Fruit fly (Drosophila melanogaster) whole organism, pupa: ENCODE data around the gene swa.
A peak's percentile ranks its signal among the peaks of the same experiment; 100 is the strongest.

Source experiments
- CG10348 ChIP-seq: fragments of 200-800 bp; sonication (Bioruptor generic); IDR thresholded peaks from 2 replicates; pipeline ENCODE4 v1.3.6; 2022; ENCODE audit warnings: missing biosample characterization, missing genetic modification characterization
- CG12605 ChIP-seq: fragments of 200-800 bp; sonication (Bioruptor generic); IDR thresholded peaks from 2 replicates; pipeline ENCODE4 v1.3.6; 2022; ENCODE audit warnings: missing biosample characterization, missing genetic modification characterization
- CG13204 ChIP-seq: fragments of 200-800 bp; sonication (Bioruptor generic); optimal IDR thresholded peaks from 2 replicates; lab custom pipeline; 2018; ENCODE audit warnings: missing biosample characterization, mild to moderate bottlenecking, missing genetic modification characterization, moderate library complexity
- CG14655 ChIP-seq: fragments of 200-800 bp; sonication (Bioruptor generic); optimal IDR thresholded peaks from 3 replicates; lab custom pipeline; 2017; ENCODE audit warnings: mild to moderate bottlenecking, missing biosample characterization, missing genetic modification reagents, missing genetic modification characterization
- CG15710 ChIP-seq: fragments of 200-800 bp; sonication (Bioruptor generic); optimal IDR thresholded peaks from 2 replicates; lab custom pipeline; 2018; ENCODE audit warnings: missing biosample characterization, mild to moderate bottlenecking, missing genetic modification characterization, moderate library complexity
- CG17806 ChIP-seq: fragments of 200-800 bp; sonication (Bioruptor generic); optimal IDR thresholded peaks from 2 replicates; lab custom pipeline; 2018; ENCODE audit warnings: missing biosample characterization, mild to moderate bottlenecking, missing genetic modification characterization, moderate library complexity
- CG32121 ChIP-seq: fragments of 200-800 bp; sonication (Bioruptor generic); IDR thresholded peaks from 2 replicates; pipeline ENCODE4 v1.3.6; 2022; ENCODE audit warnings: missing biosample characterization, missing genetic modification characterization
- CG34367 ChIP-seq: fragments of 200-800 bp; sonication (Bioruptor generic); optimal IDR thresholded peaks from 2 replicates; lab custom pipeline; 2018; ENCODE audit warnings: missing biosample characterization, mild to moderate bottlenecking, missing genetic modification characterization
- CG4496 ChIP-seq: fragments of 200-800 bp; sonication (Bioruptor generic); IDR thresholded peaks from 3 replicates; pipeline ENCODE4 v1.3.6; 2022; ENCODE audit warnings: missing biosample characterization, missing genetic modification characterization
- CG8159 ChIP-seq: fragments of 200-800 bp; sonication (Bioruptor generic); optimal IDR thresholded peaks from 3 replicates; lab custom pipeline; 2018; ENCODE audit warnings: missing biosample characterization, mild to moderate bottlenecking, missing genetic modification characterization, moderate library complexity
- CG8301 ChIP-seq: fragments of 200-800 bp; sonication (Bioruptor generic); optimal IDR thresholded peaks from 2 replicates; lab custom pipeline; 2018; ENCODE audit warnings: missing biosample characterization, mild to moderate bottlenecking, missing genetic modification characterization
- CG9948 ChIP-seq: fragments of 200-800 bp; sonication (Bioruptor generic); optimal IDR thresholded peaks from 2 replicates; lab custom pipeline; 2018; ENCODE audit warnings: missing biosample characterization, mild to moderate bottlenecking, missing genetic modification characterization, moderate library complexity
- D1 ChIP-seq: fragments of 200-800 bp; sonication (Bioruptor generic); optimal IDR thresholded peaks from 2 replicates; lab custom pipeline; 2018; ENCODE audit warnings: missing biosample characterization, mild to moderate bottlenecking, missing genetic modification characterization, moderate library complexity
- EcR ChIP-seq: fragments of 200-800 bp; sonication (Bioruptor generic); optimal IDR thresholded peaks from 3 replicates; lab custom pipeline; 2019; ENCODE audit warnings: missing biosample characterization, missing genetic modification characterization, mild to moderate bottlenecking, moderate library complexity, missing genetic modification reagents
- Ets98B ChIP-seq: fragments of 200-800 bp; sonication (Bioruptor generic); IDR thresholded peaks from 2 replicates; pipeline ENCODE4 v1.3.6; 2022; ENCODE audit warnings: missing biosample characterization, missing genetic modification characterization
- Pif1A ChIP-seq: fragments of 200-800 bp; sonication (Bioruptor generic); optimal IDR thresholded peaks from 3 replicates; lab custom pipeline; 2016; ENCODE audit warnings: missing biosample characterization, missing genetic modification characterization
- Pif1B ChIP-seq: fragments of 200-800 bp; sonication (Bioruptor generic); optimal IDR thresholded peaks from 3 replicates; lab custom pipeline; 2016; ENCODE audit warnings: missing biosample characterization, missing genetic modification characterization
- Snoo ChIP-seq: fragments of 200-800 bp; sonication (Bioruptor generic); optimal IDR thresholded peaks from 3 replicates; lab custom pipeline; 2017; ENCODE audit warnings: missing biosample characterization, mild to moderate bottlenecking, missing genetic modification characterization, inconsistent platforms
- fd96Ca ChIP-seq: fragments of 200-800 bp; sonication (Bioruptor generic); IDR thresholded peaks from 3 replicates; pipeline ENCODE4 v1.3.6; 2022; ENCODE audit warnings: missing biosample characterization, missing genetic modification characterization
- gl ChIP-seq: fragments of 200-800 bp; sonication (Bioruptor generic); optimal IDR thresholded peaks from 2 replicates; lab custom pipeline; 2018; ENCODE audit warnings: missing biosample characterization, mild to moderate bottlenecking, missing genetic modification characterization
- rn ChIP-seq: fragments of 200-800 bp; sonication (Bioruptor generic); IDR thresholded peaks from 2 replicates; pipeline ENCODE4 v1.3.6; 2022; ENCODE audit warnings: missing biosample characterization, missing genetic modification characterization

The swa gene

DNA sequence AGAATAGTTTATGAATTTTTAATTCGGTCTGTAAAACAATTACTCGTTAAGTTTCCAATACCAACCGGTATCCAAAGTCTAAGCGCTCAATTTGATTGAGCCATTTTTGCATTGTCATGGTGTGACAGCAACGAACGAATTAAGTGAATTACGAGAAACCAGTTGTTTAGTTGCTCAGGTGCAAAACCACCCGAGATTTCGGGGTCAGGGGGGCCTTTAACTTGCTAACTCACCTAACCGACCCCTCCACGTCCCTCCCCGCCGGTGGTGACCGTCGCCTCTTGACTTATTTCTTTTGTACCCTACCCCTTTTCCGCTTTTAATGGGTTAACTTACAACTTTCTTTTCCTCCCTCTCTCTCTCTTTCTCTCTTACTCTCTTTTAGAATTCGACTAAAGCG, 23.8 kb downstream of the swa start:
- TF ChIP-seq CG17806 (tag; lab: Kevin White, UChicago) (no peak), CG8159 (tag; lab: Kevin White, UChicago) (no peak), fd96Ca (GFP tag; lab: Robert Waterston, UW) (no peak), EcR (GFP tag; lab: Kevin White, UChicago) (peak; percentile 1)

DNA sequence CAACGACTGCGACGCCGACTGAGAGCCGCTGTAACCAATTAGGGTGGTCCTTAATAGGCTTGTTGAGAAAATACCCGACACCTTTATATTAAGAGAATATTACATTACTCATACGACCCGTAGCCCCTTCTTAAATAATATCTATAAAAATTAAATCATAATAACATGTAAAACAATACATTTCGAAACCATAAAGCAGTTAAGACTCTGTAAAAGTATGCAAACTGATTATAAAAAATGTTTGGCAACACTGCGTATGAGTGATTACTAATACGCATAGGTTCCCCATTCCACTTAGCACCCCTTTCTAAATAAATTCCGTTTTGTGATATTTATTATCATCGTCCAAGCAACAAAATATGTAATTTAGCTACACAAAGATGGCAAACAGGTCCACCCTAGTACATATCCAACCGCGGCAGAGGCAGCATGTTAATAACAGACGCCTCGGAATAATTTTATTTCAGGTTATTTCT, 24.9 kb downstream of the swa start:
- TF ChIP-seq EcR (GFP tag; lab: Kevin White, UChicago) = no peak
- peak; percentile 41; the same call in 1 of the 2 replicates for TF ChIP-seq rn (GFP tag; lab: Robert Waterston, UW)
- peak; percentile 66 for TF ChIP-seq D1
- TF ChIP-seq CG8301 (tag; lab: Kevin White, UChicago) = peak; percentile 89
- TF ChIP-seq CG4496 (GFP tag; lab: Robert Waterston, UW) = peak; percentile 36; the same call in 1 of the 3 replicates
- peak; percentile 48 for TF ChIP-seq gl (tag; lab: Kevin White, UChicago)
- TF ChIP-seq CG8159 (tag; lab: Kevin White, UChicago) = peak; percentile 99
- peak; percentile 89 for TF ChIP-seq CG15710 (tag; lab: Kevin White, UChicago)
- TF ChIP-seq CG14655 (GFP tag; lab: Kevin White, UChicago) = peak; percentile 90
- TF ChIP-seq Pif1B = peak; percentile 88
- peak; percentile 84 for TF ChIP-seq CG9948 (tag; lab: Kevin White, UChicago)
- peak; percentile 47 for TF ChIP-seq Ets98B (GFP tag; lab: Robert Waterston, UW)
- peak; percentile 90 for TF ChIP-seq Snoo (tag; lab: Kevin White, UChicago)
- TF ChIP-seq Pif1A (GFP tag; lab: Kevin White, UChicago) = peak; percentile 87
- TF ChIP-seq CG12605 (GFP tag; lab: Robert Waterston, UW) = peak; percentile 41; the same call in 1 of the 2 replicates
- TF ChIP-seq CG17806 (tag; lab: Kevin White, UChicago) = peak; percentile 71
- TF ChIP-seq CG34367 (tag; lab: Kevin White, UChicago) = peak; percentile 80
- TF ChIP-seq CG13204 = peak; percentile 72
- TF ChIP-seq CG32121 (GFP tag; lab: Robert Waterston, UW) = peak; percentile 58
- no peak for TF ChIP-seq CG10348 (GFP tag; lab: Robert Waterston, UW)
- TF ChIP-seq fd96Ca (GFP tag; lab: Robert Waterston, UW) = peak; percentile 75

DNA sequence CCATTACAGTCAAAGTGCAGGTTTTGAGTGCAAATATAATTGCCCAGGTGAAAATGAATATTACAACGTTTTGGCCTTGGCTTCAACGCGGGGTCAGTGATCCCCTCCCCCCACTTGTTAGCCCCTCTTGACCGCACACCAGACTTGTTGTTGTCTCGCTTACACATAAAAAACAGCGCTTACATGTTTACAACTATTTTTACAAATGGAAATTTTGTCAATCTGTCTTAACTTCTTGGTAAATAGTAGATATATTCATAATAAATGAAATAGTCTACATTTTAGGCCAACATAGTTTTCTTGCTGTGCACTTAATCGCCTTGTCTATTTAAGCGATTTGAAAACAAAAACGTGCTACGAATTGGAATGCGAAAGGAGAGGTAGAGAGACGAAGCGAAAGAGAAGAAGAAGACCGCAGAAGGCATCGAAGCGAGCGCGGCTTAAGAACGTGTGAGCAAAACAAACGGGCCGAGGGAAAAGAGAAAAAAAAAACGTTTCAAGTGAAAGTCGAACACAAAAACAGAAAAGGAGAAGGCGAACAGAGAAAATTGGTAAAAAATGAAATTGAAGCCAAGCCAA, 25.4 kb downstream of the swa start:
- TF ChIP-seq rn (GFP tag; lab: Robert Waterston, UW) (0 out of 2 replicates have a peak, but pooled peaks have one; percentile 36), Pif1B (peak; percentile 38), CG8301 (tag; lab: Kevin White, UChicago) (peak; percentile 59), CG32121 (GFP tag; lab: Robert Waterston, UW) (peak; percentile 80), CG12605 (GFP tag; lab: Robert Waterston, UW) (peak; percentile 59; the same call in 1 of the 2 replicates), CG17806 (tag; lab: Kevin White, UChicago) (peak; percentile 85), Ets98B (GFP tag; lab: Robert Waterston, UW) (peak; percentile 83), CG10348 (GFP tag; lab: Robert Waterston, UW) (no peak), EcR (GFP tag; lab: Kevin White, UChicago) (peak; percentile 96), Pif1A (GFP tag; lab: Kevin White, UChicago) (peak; percentile 54), CG15710 (tag; lab: Kevin White, UChicago) (peak; percentile 87), CG4496 (GFP tag; lab: Robert Waterston, UW) (peak; percentile 82), gl (tag; lab: Kevin White, UChicago) (peak; percentile 66), CG8159 (tag; lab: Kevin White, UChicago) (peak; percentile 45), D1 (peak; percentile 26), CG14655 (GFP tag; lab: Kevin White, UChicago) (peak; percentile 39), CG9948 (tag; lab: Kevin White, UChicago) (peak; percentile 77), fd96Ca (GFP tag; lab: Robert Waterston, UW) (peak; percentile 60; the same call in 2 of the 3 replicates), CG34367 (tag; lab: Kevin White, UChicago) (peak; percentile 76), Snoo (tag; lab: Kevin White, UChicago) (no peak), CG13204 (no peak)

DNA sequence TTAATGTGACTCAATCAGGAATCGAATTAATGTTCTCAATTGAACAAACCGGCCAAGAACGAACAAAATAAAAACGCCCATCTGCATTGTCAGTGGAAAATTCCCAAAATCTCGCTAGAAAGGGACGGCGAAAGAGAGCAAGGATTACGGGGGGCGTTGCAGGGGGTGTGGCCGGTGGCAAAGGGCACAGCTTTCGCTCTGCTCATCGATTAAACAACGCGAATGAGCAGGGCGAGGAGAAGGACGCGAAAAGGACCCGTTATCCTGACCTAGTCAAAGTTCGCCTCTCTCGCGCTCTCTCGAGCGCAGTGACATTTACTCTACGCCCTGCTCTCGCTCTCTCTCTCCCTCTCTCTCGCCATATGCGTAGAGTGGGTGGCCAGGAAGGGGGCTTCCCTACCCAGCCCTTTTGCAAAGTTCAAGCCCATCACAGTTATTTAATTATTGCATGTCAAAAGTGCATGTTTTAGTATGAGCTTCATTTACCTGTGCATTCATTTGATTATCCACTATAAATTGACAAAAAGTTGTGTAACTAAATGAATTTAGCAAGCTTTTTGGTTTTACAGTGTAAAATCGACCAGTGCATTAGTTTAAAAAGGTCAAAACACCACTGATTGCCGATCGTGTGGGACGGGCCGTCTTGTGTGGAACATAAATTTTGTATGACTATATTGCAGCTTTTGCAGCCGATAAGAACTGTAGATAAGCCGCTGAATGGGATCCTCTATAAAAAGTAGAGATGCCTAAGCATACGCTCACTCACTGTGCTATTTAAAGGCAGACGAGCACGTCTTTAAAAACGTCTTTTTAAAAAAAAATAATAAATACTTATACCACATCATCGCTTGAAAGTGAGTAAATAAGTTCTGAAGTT, 26.5 kb downstream of the swa start:
- TF ChIP-seq gl (tag; lab: Kevin White, UChicago) (peak; percentile 11), Snoo (tag; lab: Kevin White, UChicago) (peak; percentile 41), D1 (no peak), CG4496 (GFP tag; lab: Robert Waterston, UW) (peak; percentile 76), Pif1A (GFP tag; lab: Kevin White, UChicago) (peak; percentile 53), CG17806 (tag; lab: Kevin White, UChicago) (peak; percentile 61), CG10348 (GFP tag; lab: Robert Waterston, UW) (no peak), rn (GFP tag; lab: Robert Waterston, UW) (no peak), CG12605 (GFP tag; lab: Robert Waterston, UW) (peak; percentile 30; the same call in 1 of the 2 replicates), EcR (GFP tag; lab: Kevin White, UChicago) (peak; percentile 6), CG13204 (no peak), Pif1B (peak; percentile 15), Ets98B (GFP tag; lab: Robert Waterston, UW) (peak; percentile 52), CG34367 (tag; lab: Kevin White, UChicago) (peak; percentile 49), CG32121 (GFP tag; lab: Robert Waterston, UW) (peak; percentile 49; the same call in 1 of the 2 replicates), CG8159 (tag; lab: Kevin White, UChicago) (peak; percentile 73), CG9948 (tag; lab: Kevin White, UChicago) (peak; percentile 67), CG8301 (tag; lab: Kevin White, UChicago) (peak; percentile 54), CG14655 (GFP tag; lab: Kevin White, UChicago) (peak; percentile 73), fd96Ca (GFP tag; lab: Robert Waterston, UW) (peak; percentile 68; the same call in 2 of the 3 replicates), CG15710 (tag; lab: Kevin White, UChicago) (peak; percentile 57)
